Worm (Caenorhabditis elegans): ENCODE data around the gene gba-4.

gba-4 gene

DNA sequence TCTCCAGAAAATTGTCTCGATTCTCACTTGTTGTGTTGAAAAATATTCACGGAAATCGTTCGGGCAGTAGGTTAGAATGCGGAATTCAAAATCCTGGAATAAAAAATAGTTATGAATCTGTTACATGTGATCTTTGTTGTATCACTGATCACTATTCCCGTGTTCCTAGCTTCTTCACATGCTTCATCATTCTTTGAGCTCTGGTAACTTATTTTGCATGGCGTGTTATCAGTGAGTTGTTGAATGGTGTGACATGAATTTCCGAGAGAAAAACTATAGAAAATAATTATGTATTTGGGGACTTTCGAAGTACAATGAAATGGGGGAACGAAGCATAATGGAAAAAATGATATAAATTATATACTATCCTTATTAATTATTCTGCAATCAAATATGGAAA, 42.9 kb upstream of the gba-4 start:
- TF ChIP-seq ama-1 (optimal IDR thresholded peaks at IDR 0.05) = peak; percentile 53
- TF ChIP-seq spr-1 (tag; optimal IDR thresholded peaks at IDR 0.05) = no peak
- TF ChIP-seq lsy-2 (tag; optimal IDR thresholded peaks at IDR 0.05) = no peak
- TF ChIP-seq dve-1 (tag; optimal IDR thresholded peaks at IDR 0.05; ENCODE audit: insufficient read depth) = peak; percentile 71
- peak; percentile 22 for TF ChIP-seq pqm-1 (tag; optimal IDR thresholded peaks at IDR 0.05)
- TF ChIP-seq mes-2 (tag; optimal IDR thresholded peaks at IDR 0.05; ENCODE audit: poor library complexity, severe bottlenecking) = peak; percentile 16
- TF ChIP-seq tra-1 (GFP tag; IDR thresholded peaks at IDR 0.05) = no peak
- peak; percentile 34; the same call in 1 of the 2 replicates for TF ChIP-seq lin-38 (GFP tag; IDR thresholded peaks at IDR 0.05)
- TF ChIP-seq pha-4 (GFP tag; IDR thresholded peaks at IDR 0.05) = 0 out of 2 replicates have a peak, but pooled peaks have one; percentile 17
- no peak for TF ChIP-seq pha-4 (tag; optimal IDR thresholded peaks at IDR 0.05)
- peak; percentile 21 for TF ChIP-seq mep-1 (tag; optimal IDR thresholded peaks at IDR 0.05)
- no peak for TF ChIP-seq nhr-41 (GFP tag; IDR thresholded peaks at IDR 0.05)
- TF ChIP-seq daf-16 (GFP tag; optimal IDR thresholded peaks at IDR 0.05) = no peak
- TF ChIP-seq daf-16 (tag; optimal IDR thresholded peaks at IDR 0.05) = peak; percentile 76
- no peak for TF ChIP-seq ctbp-1 (GFP tag; IDR thresholded peaks at IDR 0.05)
- peak; percentile 63 for TF ChIP-seq mdt-29 (GFP tag; IDR thresholded peaks at IDR 0.05)
- TF ChIP-seq hlh-11 (tag; optimal IDR thresholded peaks at IDR 0.05) = peak; percentile 39
- peak; percentile 56 for TF ChIP-seq dmd-6 (GFP tag; IDR thresholded peaks at IDR 0.05)
- peak; percentile 39 for TF ChIP-seq nhr-28 (tag; optimal IDR thresholded peaks at IDR 0.05)
- TF ChIP-seq hlh-30 (tag; optimal IDR thresholded peaks at IDR 0.05; ENCODE audit: insufficient read depth) = peak; percentile 62
- TF ChIP-seq duxl-1 (tag; optimal IDR thresholded peaks at IDR 0.05; ENCODE audit: poor library complexity) = peak; percentile 31
- TF ChIP-seq nhr-77 (tag; optimal IDR thresholded peaks at IDR 0.05) = peak; percentile 22
- no peak for TF ChIP-seq mdl-1 (tag; optimal IDR thresholded peaks at IDR 0.05)
- no peak for TF ChIP-seq lim-7 (GFP tag; IDR thresholded peaks at IDR 0.05)

DNA sequence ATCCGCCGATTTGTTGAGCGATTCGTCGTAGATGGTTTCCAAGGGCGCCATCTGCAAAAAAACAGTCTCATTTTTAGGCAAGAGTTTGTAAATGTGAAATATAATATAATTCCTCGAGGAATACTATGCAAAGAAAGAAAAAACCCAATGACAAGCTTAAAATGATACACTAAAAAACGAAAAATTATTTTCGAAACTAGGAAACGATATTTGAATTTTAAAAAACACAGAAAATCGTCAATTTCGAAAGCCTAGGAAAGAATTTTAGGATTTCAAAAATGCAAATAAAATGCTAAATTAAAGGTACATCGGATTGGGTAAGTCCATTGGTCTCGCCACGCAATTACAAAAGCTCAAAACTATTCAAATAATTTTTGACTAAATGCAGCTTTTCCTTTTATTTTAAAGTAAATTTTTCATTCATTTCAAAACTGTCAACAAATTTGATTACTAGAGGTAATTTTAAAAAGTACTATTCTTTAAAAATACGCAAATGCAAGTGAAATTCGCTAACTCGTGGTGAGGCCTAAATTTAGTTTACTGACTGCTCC, 40.9 kb upstream of the gba-4 start, which contains the start of the genes htp-1 and ZK616.5:
Gene htp-1 (minus strand): TSS at position 51 of the 551 bp plus-strand sequence.
Gene ZK616.5 (plus strand): TSS at position 423 of the 551 bp plus-strand sequence.
- TF ChIP-seq skn-1 (tag; optimal IDR thresholded peaks at IDR 0.05) (no peak), nhr-10 (tag; optimal IDR thresholded peaks at IDR 0.05) (no peak), hlh-11 (tag; optimal IDR thresholded peaks at IDR 0.05) (no peak), Y5F2A.4 (GFP tag; optimal IDR thresholded peaks at IDR 0.05) (no peak), duxl-1 (tag; optimal IDR thresholded peaks at IDR 0.05; ENCODE audit: poor library complexity) (no peak), fos-1 (tag; optimal IDR thresholded peaks at IDR 0.05) (no peak), F49E8.2 (tag; optimal IDR thresholded peaks at IDR 0.05; ENCODE audit: borderline replicate concordance) (no peak), F26F4.8 (GFP tag; conservative IDR thresholded peaks at IDR 0.05) (no peak), nhr-42 (GFP tag; IDR thresholded peaks at IDR 0.05) (no peak), nhr-6 (tag; optimal IDR thresholded peaks at IDR 0.05) (no peak), nhr-76 (tag; optimal IDR thresholded peaks at IDR 0.05) (no peak), jun-1 (tag; optimal IDR thresholded peaks at IDR 0.05) (no peak)

DNA sequence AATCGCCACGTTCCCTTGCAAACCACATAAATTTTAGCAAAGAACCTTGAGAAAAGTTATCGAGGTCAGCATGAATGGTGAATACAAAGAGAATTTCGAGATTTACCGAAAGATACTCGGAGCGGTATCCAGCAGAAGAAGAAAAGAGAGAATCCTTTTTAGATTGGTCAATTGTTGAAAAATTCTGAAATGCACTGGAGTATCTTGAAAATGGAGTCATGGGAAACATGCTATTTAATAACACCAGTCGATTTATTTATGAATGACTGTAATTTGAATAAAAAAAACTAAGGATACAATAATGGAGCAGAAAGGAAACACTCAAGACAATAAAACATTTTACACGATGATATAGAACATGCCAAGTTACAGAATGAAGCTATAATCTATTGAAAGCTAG, 39.3 kb upstream of the gba-4 start:
- no peak for TF ChIP-seq nhr-111 (GFP tag; optimal IDR thresholded peaks at IDR 0.05)
- no peak for TF ChIP-seq fos-1 (tag; optimal IDR thresholded peaks at IDR 0.05)
- TF ChIP-seq zip-11 (GFP tag; IDR thresholded peaks at IDR 0.05) = no peak
- TF ChIP-seq ztf-11 (tag; optimal IDR thresholded peaks at IDR 0.05) = no peak
- TF ChIP-seq lsy-2 (tag; optimal IDR thresholded peaks at IDR 0.05) = no peak
- no peak for TF ChIP-seq daf-16 (GFP tag; optimal IDR thresholded peaks at IDR 0.05)
- no peak for TF ChIP-seq daf-16 (tag; optimal IDR thresholded peaks at IDR 0.05)
- TF ChIP-seq Y48G9A.11 (GFP tag; IDR thresholded peaks at IDR 0.05) = peak; percentile 42; the same call in 1 of the 2 replicates
- no peak for TF ChIP-seq ceh-32 (tag; optimal IDR thresholded peaks at IDR 0.05; ENCODE audit: poor library complexity)
- TF ChIP-seq aha-1 (tag) = peak; percentile 85
- TF ChIP-seq unc-130 (GFP tag; optimal IDR thresholded peaks at IDR 0.05) = no peak
- no peak for TF ChIP-seq daf-19 (GFP tag; conservative IDR thresholded peaks at IDR 0.05)
- TF ChIP-seq nhr-76 (tag; optimal IDR thresholded peaks at IDR 0.05) = no peak
- no peak for TF ChIP-seq tag-97 (GFP tag; IDR thresholded peaks at IDR 0.05)
- no peak for TF ChIP-seq mxl-2 (GFP tag; conservative IDR thresholded peaks at IDR 0.05)
- TF ChIP-seq jun-1 (tag; optimal IDR thresholded peaks at IDR 0.05) = no peak
- no peak for TF ChIP-seq daf-8 (GFP tag; IDR thresholded peaks at IDR 0.05)
- TF ChIP-seq F49E8.2 (tag; optimal IDR thresholded peaks at IDR 0.05; ENCODE audit: borderline replicate concordance) = peak; percentile 56
- TF ChIP-seq lim-7 (GFP tag; IDR thresholded peaks at IDR 0.05) = no peak
- TF ChIP-seq lir-3 (tag; optimal IDR thresholded peaks at IDR 0.05) = no peak
- TF ChIP-seq lin-38 (GFP tag; IDR thresholded peaks at IDR 0.05) = 0 out of 2 replicates have a peak, but pooled peaks have one; percentile 22
- no peak for TF ChIP-seq F10B5.3 (tag; optimal IDR thresholded peaks at IDR 0.05)
- no peak for TF ChIP-seq zfp-3 (GFP tag; conservative IDR thresholded peaks at IDR 0.05)
- TF ChIP-seq dmd-6 (GFP tag; IDR thresholded peaks at IDR 0.05) = no peak

Data from whole organism, L4 larva.